Worm (Caenorhabditis elegans) whole organism, late embryonic: ENCODE results near the gene C17F4.2.

Experiments
- ama-1 ChIP-seq: fragments of 150-350 bp; optimal IDR thresholded peaks from 2 replicates; lab custom pipeline; 2014
- ceh-22 ChIP-seq: sonication (generic microtip); optimal IDR thresholded peaks from 2 replicates; lab custom pipeline; 2017; ENCODE audit warnings: missing biosample characterization, missing genetic modification characterization
- ceh-24 ChIP-seq: sonication (generic microtip); optimal IDR thresholded peaks from 2 replicates; lab custom pipeline; 2016; ENCODE audit warnings: mild to moderate bottlenecking, missing genetic modification characterization, missing compliant biosample characterization
- ceh-45 ChIP-seq: fragments of 200-800 bp; sonication (Bioruptor generic); IDR thresholded peaks from 2 replicates; pipeline ENCODE4 v1.3.6; 2022; ENCODE audit warnings: missing genetic modification reagents, missing genetic modification characterization, missing compliant biosample characterization
- ceh-6 ChIP-seq: fragments of 200-800 bp; sonication (Bioruptor generic); optimal IDR thresholded peaks from 2 replicates; lab custom pipeline; 2018; ENCODE audit warnings: mild to moderate bottlenecking, missing genetic modification characterization, missing compliant biosample characterization
- ceh-9 ChIP-seq: sonication (generic microtip); optimal IDR thresholded peaks from 2 replicates; lab custom pipeline; 2016; ENCODE audit warnings: mild to moderate bottlenecking, missing genetic modification characterization, inconsistent platforms, missing compliant biosample characterization
- elt-2 ChIP-seq: sonication (generic microtip); optimal IDR thresholded peaks from 2 replicates; lab custom pipeline; 2016; ENCODE audit warnings: missing genetic modification reagents, missing genetic modification characterization, missing compliant biosample characterization
- elt-4 ChIP-seq: sonication (generic microtip); optimal IDR thresholded peaks from 2 replicates; lab custom pipeline; 2016; ENCODE audit warnings: missing genetic modification characterization, missing compliant biosample characterization
- fax-1 ChIP-seq: sonication (generic microtip); optimal IDR thresholded peaks from 2 replicates; lab custom pipeline; 2016; ENCODE audit warnings: missing genotype, missing genetic modification characterization, missing compliant biosample characterization
- hlh-6 ChIP-seq: sonication (generic microtip); optimal IDR thresholded peaks from 2 replicates; lab custom pipeline; 2016; ENCODE audit warnings: missing genotype, missing genetic modification characterization, missing compliant biosample characterization
- lim-6 ChIP-seq: sonication (generic microtip); optimal IDR thresholded peaks from 2 replicates; lab custom pipeline; 2016; ENCODE audit warnings: missing genetic modification characterization, missing compliant biosample characterization
- odd-2 ChIP-seq: sonication (generic microtip); optimal IDR thresholded peaks from 2 replicates; lab custom pipeline; 2017; ENCODE audit warnings: antibody characterized with exemption, mild to moderate bottlenecking, missing genetic modification characterization, missing compliant biosample characterization
- pag-3 ChIP-seq: sonication (generic microtip); optimal IDR thresholded peaks from 2 replicates; lab custom pipeline; 2016; ENCODE audit warnings: missing compliant biosample characterization, missing genetic modification characterization, borderline replicate concordance
- sox-2 ChIP-seq: fragments of 200-800 bp; sonication (Bioruptor generic); IDR thresholded peaks from 2 replicates; pipeline ENCODE4 v1.3.6; 2022; ENCODE audit warnings: missing genetic modification reagents, missing genetic modification characterization, missing compliant biosample characterization
- syd-9 ChIP-seq: sonication (generic microtip); optimal IDR thresholded peaks from 2 replicates; lab custom pipeline; 2016; ENCODE audit warnings: mild to moderate bottlenecking, missing genetic modification characterization, moderate library complexity, missing compliant biosample characterization
- tbx-2 ChIP-seq: sonication (generic microtip); optimal IDR thresholded peaks from 2 replicates; lab custom pipeline; 2016; ENCODE audit warnings: missing genetic modification characterization, missing compliant biosample characterization
- ttx-3 ChIP-seq: sonication (generic microtip); optimal IDR thresholded peaks from 2 replicates; lab custom pipeline; 2016; ENCODE audit warnings: missing genetic modification reagents, missing genetic modification characterization, missing compliant biosample characterization
- unc-42 ChIP-seq: sonication (generic microtip); optimal IDR thresholded peaks from 2 replicates; lab custom pipeline; 2016; ENCODE audit warnings: missing genotype, missing genetic modification characterization, missing compliant biosample characterization
- unc-55 ChIP-seq: sonication (generic microtip); optimal IDR thresholded peaks from 2 replicates; lab custom pipeline; 2017; ENCODE audit warnings: missing biosample characterization, missing genetic modification reagents, missing genetic modification characterization
- ztf-16 ChIP-seq: sonication (generic microtip); optimal IDR thresholded peaks from 2 replicates; lab custom pipeline; 2017; ENCODE audit warnings: missing genetic modification characterization, missing compliant biosample characterization

Gene C17F4.2

ce11 chrII:3295193-3295592 is 46.7 kb downstream of the C17F4.2 start, which contains the start of gene btb-17:
Gene btb-17 (plus strand): TSS chrII:3295405.
- TF ChIP-seq syd-9 (tag; lab: Kevin White, UChicago) (no peak), tbx-2 (tag; lab: Kevin White, UChicago) (no peak), ttx-3 (tag; lab: Kevin White, UChicago) (no peak), elt-2 (tag; lab: Kevin White, UChicago) (no peak), ceh-6 (no peak), hlh-6 (no peak), ama-1 (lab: Kevin White, UChicago) (no peak), pag-3 (no peak), unc-55 (no peak), fax-1 (tag; lab: Kevin White, UChicago) (no peak), unc-42 (tag; lab: Kevin White, UChicago) (no peak), ceh-45 (GFP tag; lab: Robert Waterston, UW) (no peak), ceh-22 (tag; lab: Kevin White, UChicago) (no peak), sox-2 (GFP tag; lab: Robert Waterston, UW) (no peak)
- TF ChIP-seq, all 69 proteins: peak for 0

ce11 chrII:3296644-3297043 is 48.2 kb downstream of the C17F4.2 start, which contains the start of gene btb-16:
Gene btb-16 (plus strand): TSS chrII:3296883.
- TF ChIP-seq lim-6 (no peak), elt-2 (tag; lab: Kevin White, UChicago) (peak; percentile 15)

ce11 chrII:3297914-3298313 is 49.4 kb downstream of the C17F4.2 start, which contains the start of gene btb-18:
Gene btb-18 (plus strand): TSS chrII:3298214.
- TF ChIP-seq ceh-24 (tag; lab: Kevin White, UChicago) (no peak), elt-4 (tag; lab: Kevin White, UChicago) (no peak), ceh-9 (tag; lab: Kevin White, UChicago) (no peak), ztf-16 (tag; lab: Kevin White, UChicago) (no peak), odd-2 (tag; lab: Kevin White, UChicago) (no peak)
